Fruit fly (Drosophila melanogaster) whole organism, embryonic: ENCODE results near the gene CG14401.

Source experiments
- ATbp ChIP-seq: fragments of 200-800 bp; sonication (Bioruptor generic); optimal IDR thresholded peaks from 2 replicates; lab custom pipeline; 2017; ENCODE audit warnings: missing biosample characterization, mild to moderate bottlenecking, missing genetic modification characterization, missing genetic modification reagents
- Atf3 ChIP-seq: fragments of 200-800 bp; sonication (Bioruptor generic); optimal IDR thresholded peaks from 3 replicates; lab custom pipeline; 2016; ENCODE audit warnings: missing biosample characterization, missing genetic modification characterization
- BEAF-32 ChIP-seq: fragments of 200-800 bp; sonication (Bioruptor generic); optimal IDR thresholded peaks from 3 replicates; lab custom pipeline; 2017; ENCODE audit warnings: missing biosample characterization, missing genetic modification characterization, mild to moderate bottlenecking, moderate library complexity, missing genetic modification reagents
- CG1024 ChIP-seq: fragments of 200-800 bp; sonication (Bioruptor generic); IDR thresholded peaks from 2 replicates; pipeline ENCODE4 v1.3.6; 2022; ENCODE audit warnings: missing biosample characterization, missing genetic modification characterization
- CG10267 ChIP-seq: fragments of 200-800 bp; sonication (Bioruptor generic); optimal IDR thresholded peaks from 2 replicates; lab custom pipeline; 2018; ENCODE audit warnings: missing biosample characterization, mild to moderate bottlenecking, missing genetic modification characterization, moderate library complexity
- CG10543 ChIP-seq: fragments of 200-800 bp; sonication (Bioruptor generic); optimal IDR thresholded peaks from 3 replicates; lab custom pipeline; 2017; ENCODE audit warnings: missing biosample characterization, mild to moderate bottlenecking, missing genetic modification characterization, moderate library complexity
- CG11560 ChIP-seq: fragments of 200-800 bp; sonication (Bioruptor generic); IDR thresholded peaks from 3 replicates; pipeline ENCODE4 v1.3.6; 2022; ENCODE audit warnings: missing biosample characterization, missing genetic modification characterization
- CG11723 ChIP-seq: fragments of 200-800 bp; sonication (Bioruptor generic); optimal IDR thresholded peaks from 2 replicates; lab custom pipeline; 2017; ENCODE audit warnings: missing biosample characterization, mild to moderate bottlenecking, missing genetic modification characterization
- CG12104 ChIP-seq: fragments of 200-800 bp; sonication (Bioruptor generic); optimal IDR thresholded peaks from 3 replicates; lab custom pipeline; 2016; ENCODE audit warnings: missing biosample characterization, missing genetic modification characterization
- CG13624 ChIP-seq: fragments of 200-800 bp; sonication (Bioruptor generic); optimal IDR thresholded peaks from 2 replicates; lab custom pipeline; 2016; ENCODE audit warnings: missing biosample characterization, missing genetic modification characterization
- CG15011 ChIP-seq: fragments of 200-800 bp; sonication (Bioruptor generic); optimal IDR thresholded peaks from 3 replicates; lab custom pipeline; 2018; ENCODE audit warnings: missing biosample characterization, mild to moderate bottlenecking, missing genetic modification characterization
- CG16779 ChIP-seq: fragments of 200-800 bp; sonication (Bioruptor generic); IDR thresholded peaks from 2 replicates; pipeline ENCODE4 v1.3.6; 2022; ENCODE audit warnings: missing biosample characterization, missing genetic modification characterization
- CG16813 ChIP-seq: fragments of 200-800 bp; sonication (Bioruptor generic); IDR thresholded peaks from 3 replicates; pipeline ENCODE4 v1.3.6; 2022; ENCODE audit warnings: missing biosample characterization, missing genetic modification characterization; ENCODE audit not compliant: partially characterized antibody
- CG17385 ChIP-seq: fragments of 200-800 bp; sonication (Bioruptor generic); optimal IDR thresholded peaks from 3 replicates; lab custom pipeline; 2018; ENCODE audit warnings: missing biosample characterization, mild to moderate bottlenecking, missing genetic modification characterization
- CG1792 ChIP-seq: fragments of 200-800 bp; sonication (Bioruptor generic); optimal IDR thresholded peaks from 2 replicates; lab custom pipeline; 2016; ENCODE audit warnings: missing biosample characterization, missing genetic modification characterization
- CG18262 ChIP-seq: fragments of 200-800 bp; optimal IDR thresholded peaks from 3 replicates; lab custom pipeline; 2019; ENCODE audit warnings: missing biosample characterization, mild to moderate bottlenecking, missing genetic modification characterization, moderate library complexity
- CG33213 ChIP-seq: fragments of 200-800 bp; sonication (Bioruptor generic); optimal IDR thresholded peaks from 3 replicates; lab custom pipeline; 2016; ENCODE audit warnings: missing biosample characterization, missing genetic modification characterization
- CG6683 ChIP-seq: fragments of 200-800 bp; sonication (Bioruptor generic); optimal IDR thresholded peaks from 2 replicates; lab custom pipeline; 2017; ENCODE audit warnings: missing biosample characterization, mild to moderate bottlenecking, missing genetic modification characterization, missing genetic modification reagents
- CG7786 ChIP-seq: fragments of 200-800 bp; sonication (Bioruptor generic); optimal IDR thresholded peaks from 2 replicates; lab custom pipeline; 2016; ENCODE audit warnings: missing biosample characterization, missing genetic modification characterization
- CG7987 ChIP-seq: fragments of 200-800 bp; sonication (Bioruptor generic); optimal IDR thresholded peaks from 2 replicates; lab custom pipeline; 2018; ENCODE audit warnings: missing biosample characterization, mild to moderate bottlenecking, missing genetic modification characterization, moderate library complexity
- CG8944 ChIP-seq: fragments of 200-800 bp; sonication (Bioruptor generic); optimal IDR thresholded peaks from 3 replicates; lab custom pipeline; 2016; ENCODE audit warnings: missing biosample characterization, missing genetic modification characterization
- CG9727 ChIP-seq: fragments of 200-800 bp; sonication (Bioruptor generic); optimal IDR thresholded peaks from 3 replicates; lab custom pipeline; 2017; ENCODE audit warnings: missing biosample characterization, mild to moderate bottlenecking, missing genetic modification characterization
- CG9817 ChIP-seq: fragments of 200-800 bp; sonication (Bioruptor generic); optimal IDR thresholded peaks from 2 replicates; lab custom pipeline; 2018; ENCODE audit warnings: missing biosample characterization, mild to moderate bottlenecking, missing genetic modification characterization, moderate library complexity
- CG9932 ChIP-seq: fragments of 200-800 bp; sonication (Bioruptor generic); IDR thresholded peaks from 2 replicates; pipeline ENCODE4 v1.3.6; 2022; ENCODE audit warnings: missing biosample characterization, missing genetic modification characterization
- Dip2 ChIP-seq: fragments of 200-800 bp; sonication (Bioruptor generic); IDR thresholded peaks from 2 replicates; pipeline ENCODE4 v1.3.6; 2022; ENCODE audit warnings: missing biosample characterization, missing genetic modification characterization
- Fer1 ChIP-seq: fragments of 200-800 bp; sonication (Bioruptor generic); optimal IDR thresholded peaks from 2 replicates; lab custom pipeline; 2017; ENCODE audit warnings: missing biosample characterization, mild to moderate bottlenecking, missing genetic modification characterization
- Gsc ChIP-seq: fragments of 200-800 bp; sonication (Bioruptor generic); IDR thresholded peaks from 2 replicates; pipeline ENCODE4 v1.3.6; 2022; ENCODE audit warnings: missing biosample characterization, missing genetic modification characterization
- Hmx ChIP-seq: fragments of 200-800 bp; sonication (Bioruptor generic); optimal IDR thresholded peaks from 2 replicates; lab custom pipeline; 2016; ENCODE audit warnings: missing biosample characterization, missing genetic modification characterization
- MBD-R2 ChIP-seq: fragments of 200-800 bp; sonication (Bioruptor generic); IDR thresholded peaks from 2 replicates; pipeline ENCODE4 v1.3.6; 2022; ENCODE audit warnings: missing biosample characterization, missing genetic modification characterization
- Nf-YB ChIP-seq: fragments of 200-800 bp; sonication (Bioruptor generic); optimal IDR thresholded peaks from 3 replicates; lab custom pipeline; 2019; ENCODE audit warnings: missing biosample characterization, mild to moderate bottlenecking, missing genetic modification characterization, moderate library complexity
- Nf-YC ChIP-seq: fragments of 200-800 bp; optimal IDR thresholded peaks from 3 replicates; lab custom pipeline; 2019; ENCODE audit warnings: missing biosample characterization, mild to moderate bottlenecking, missing genetic modification characterization, moderate library complexity
- Opbp ChIP-seq: fragments of 200-800 bp; sonication (Bioruptor generic); IDR thresholded peaks from 3 replicates; pipeline ENCODE4 v1.3.6; 2022; ENCODE audit warnings: missing biosample characterization, missing genetic modification characterization; ENCODE audit not compliant: partially characterized antibody
- Spps ChIP-seq: fragments of 200-800 bp; sonication (Bioruptor generic); optimal IDR thresholded peaks from 2 replicates; lab custom pipeline; 2018; ENCODE audit warnings: missing biosample characterization, mild to moderate bottlenecking, missing genetic modification characterization
- Sry-δ ChIP-seq: fragments of 200-800 bp; sonication (Bioruptor generic); optimal IDR thresholded peaks from 2 replicates; lab custom pipeline; 2016; ENCODE audit warnings: missing biosample characterization, missing genetic modification characterization
- amos ChIP-seq: fragments of 200-800 bp; sonication (Bioruptor generic); IDR thresholded peaks from 2 replicates; pipeline ENCODE4 v1.3.6; 2022; ENCODE audit warnings: missing biosample characterization, missing genetic modification characterization; ENCODE audit not compliant: partially characterized antibody
- ara ChIP-seq: fragments of 200-800 bp; sonication (Bioruptor generic); IDR thresholded peaks from 2 replicates; pipeline ENCODE4 v1.3.6; 2022; ENCODE audit warnings: missing biosample characterization, missing genetic modification characterization
- bcd ChIP-seq: fragments of 200-800 bp; sonication (Bioruptor generic); optimal IDR thresholded peaks from 2 replicates; lab custom pipeline; 2017; ENCODE audit warnings: missing biosample characterization, mild to moderate bottlenecking, missing genetic modification characterization
- btn ChIP-seq: fragments of 200-800 bp; sonication (Bioruptor generic); optimal IDR thresholded peaks from 2 replicates; lab custom pipeline; 2016; ENCODE audit warnings: missing biosample characterization, missing genetic modification characterization
- cad ChIP-seq: fragments of >200 bp; optimal IDR thresholded peaks from 2 replicates; lab custom pipeline; 2017; ENCODE audit warnings: missing biosample characterization, missing genetic modification characterization
- cas ChIP-seq: fragments of 200-800 bp; sonication (Bioruptor generic); IDR thresholded peaks from 2 replicates; pipeline ENCODE4 v1.3.6; 2022; ENCODE audit warnings: missing biosample characterization, missing genetic modification characterization
- esg ChIP-seq: fragments of 200-800 bp; sonication (Bioruptor generic); conservative IDR thresholded peaks from 2 replicates; pipeline ENCODE4 v1.3.6; 2022; ENCODE audit warnings: missing biosample characterization, missing genetic modification characterization
- eyg ChIP-seq: fragments of 200-800 bp; sonication (Bioruptor generic); optimal IDR thresholded peaks from 3 replicates; lab custom pipeline; 2016; ENCODE audit warnings: missing biosample characterization, missing genetic modification characterization
- gro ChIP-seq: fragments of 200-800 bp; sonication (Bioruptor generic); optimal IDR thresholded peaks from 2 replicates; lab custom pipeline; 2016; ENCODE audit warnings: missing biosample characterization, missing genetic modification characterization
- lov ChIP-seq, 2 experiments: fragments of 200-800 bp in 1 of 2; fragments of >200 bp in 1 of 2; sonication (Bioruptor generic) in 1 of 2; IDR thresholded peaks in 1 of 2; optimal IDR thresholded peaks in 1 of 2; 2 replicates in 1 of 2; 3 replicates in 1 of 2; pipeline versions ENCODE4 v1.3.6 to Lab custom; 2017 to 2022; ENCODE audit warnings: missing biosample characterization in 1 of 2, missing genetic modification characterization in 1 of 2
- mirr ChIP-seq: fragments of 200-800 bp; sonication (Bioruptor generic); optimal IDR thresholded peaks from 3 replicates; lab custom pipeline; 2018; ENCODE audit warnings: missing biosample characterization, mild to moderate bottlenecking, missing genetic modification characterization
- oc ChIP-seq: fragments of 200-800 bp; sonication (Bioruptor generic); optimal IDR thresholded peaks from 2 replicates; lab custom pipeline; 2018; ENCODE audit warnings: missing biosample characterization, mild to moderate bottlenecking, missing genetic modification characterization, moderate library complexity
- org-1 ChIP-seq: fragments of 200-800 bp; sonication (Bioruptor generic); optimal IDR thresholded peaks from 2 replicates; lab custom pipeline; 2017; ENCODE audit warnings: missing biosample characterization, missing genetic modification characterization
- sqz ChIP-seq: fragments of 200-800 bp; sonication (Bioruptor generic); optimal IDR thresholded peaks from 3 replicates; lab custom pipeline; 2018; ENCODE audit warnings: missing biosample characterization, mild to moderate bottlenecking, missing genetic modification characterization
- stc ChIP-seq: fragments of 200-800 bp; sonication (Bioruptor generic); IDR thresholded peaks from 2 replicates; pipeline ENCODE4 v1.3.6; 2022; ENCODE audit warnings: missing biosample characterization, missing genetic modification characterization
- zfh1 ChIP-seq: fragments of 200-800 bp; sonication (Bioruptor generic); IDR thresholded peaks from 3 replicates; pipeline ENCODE4 v1.3.6; 2022; ENCODE audit warnings: missing biosample characterization, missing genetic modification characterization

The CG14401 gene

dm6 chr2L:20864764-20865265, 4.8 kb upstream of the CG14401 start, which contains the start of gene CG9338 (continued):
- TF ChIP-seq gro (GFP tag; lab: Kevin White, UChicago): peak; percentile 86
- TF ChIP-seq CG11723 (GFP tag; lab: Kevin White, UChicago): peak; percentile 70
- no peak; the same call in 1 of the 2 replicates for TF ChIP-seq amos
- peak; percentile 96 for TF ChIP-seq CG18262
- TF ChIP-seq CG17385 (GFP tag; lab: Kevin White, UChicago): peak; percentile 73
- peak; percentile 17 for TF ChIP-seq Sry-δ (GFP tag; lab: Kevin White, UChicago)
- peak; percentile 75 for TF ChIP-seq CG8944 (GFP tag; lab: Kevin White, UChicago)
- peak; percentile 97 for TF ChIP-seq Fer1 (GFP tag; lab: Kevin White, UChicago)
- peak; percentile 61 for TF ChIP-seq CG1792 (GFP tag; lab: Kevin White, UChicago)
- peak; percentile 91 for TF ChIP-seq bcd (GFP tag; lab: Kevin White, UChicago)
- TF ChIP-seq CG9817 (tag; lab: Kevin White, UChicago): peak; percentile 69
- peak; percentile 95 for TF ChIP-seq sqz
- peak; percentile 61; the same call in 1 of the 2 replicates for TF ChIP-seq cas (GFP tag; lab: Robert Waterston, UW)
- TF ChIP-seq CG16813 (GFP tag; lab: Robert Waterston, UW): no peak
- TF ChIP-seq ATbp (GFP tag; lab: Kevin White, UChicago): peak; percentile 74
- no peak for TF ChIP-seq Dip2
- TF ChIP-seq oc (tag; lab: Kevin White, UChicago): no peak
- peak; percentile 76 for TF ChIP-seq esg
- peak; percentile 82 for TF ChIP-seq CG16779 (GFP tag; lab: Robert Waterston, UW)
- peak; percentile 89 for TF ChIP-seq CG15011 (GFP tag; lab: Kevin White, UChicago)
- TF ChIP-seq Gsc (GFP tag; lab: Robert Waterston, UW): no peak
- peak; percentile 84 for TF ChIP-seq CG7987 (GFP tag; lab: Kevin White, UChicago)
- peak; percentile 57 for TF ChIP-seq Nf-YB (GFP tag; lab: Kevin White, UChicago)
- peak; percentile 93 for TF ChIP-seq ara (GFP tag; lab: Robert Waterston, UW)
- peak; percentile 87 for TF ChIP-seq CG7786 (GFP tag; lab: Kevin White, UChicago)
- TF ChIP-seq CG9932 (GFP tag; lab: Robert Waterston, UW): peak; percentile 76
- peak; percentile 87 for TF ChIP-seq mirr (GFP tag; lab: Kevin White, UChicago)
- TF ChIP-seq cad (GFP tag; lab: Kevin White, UChicago): no peak
- TF ChIP-seq org-1: peak; percentile 82
- peak; percentile 58 for TF ChIP-seq eyg (GFP tag; lab: Kevin White, UChicago)
- TF ChIP-seq CG13624 (GFP tag; lab: Kevin White, UChicago): peak; percentile 86
- peak; percentile 38; the same call in 1 of the 2 replicates for TF ChIP-seq MBD-R2 (GFP tag; lab: Robert Waterston, UW)
- TF ChIP-seq lov (optimal IDR thresholded peaks at IDR 0.05; lab: Kevin White, UChicago): no peak
- peak; percentile 88 for TF ChIP-seq lov (GFP tag; IDR thresholded peaks at IDR 0.05; lab: Robert Waterston, UW)
- TF ChIP-seq BEAF-32 (GFP tag; lab: Kevin White, UChicago): no peak
- TF ChIP-seq btn: peak; percentile 21
- TF ChIP-seq Opbp: no peak
- peak; percentile 85 for TF ChIP-seq Spps (tag; lab: Kevin White, UChicago)
- TF ChIP-seq CG33213 (GFP tag; lab: Kevin White, UChicago): peak; percentile 70
- TF ChIP-seq CG1024: no peak
- TF ChIP-seq CG11560: no peak
- TF ChIP-seq CG6683: peak; percentile 88
- TF ChIP-seq CG10543 (GFP tag; lab: Kevin White, UChicago): peak; percentile 94
- TF ChIP-seq CG12104 (GFP tag; lab: Kevin White, UChicago): peak; percentile 74
- TF ChIP-seq stc (GFP tag; lab: Robert Waterston, UW): peak; percentile 95
- peak; percentile 84 for TF ChIP-seq CG10267 (tag; lab: Kevin White, UChicago)
- peak; percentile 72 for TF ChIP-seq Atf3 (GFP tag; lab: Kevin White, UChicago)
- peak; percentile 60 for TF ChIP-seq Hmx (GFP tag; lab: Kevin White, UChicago)
- TF ChIP-seq Nf-YC (tag; lab: Kevin White, UChicago): peak; percentile 89
- peak; percentile 74 for TF ChIP-seq CG9727
- TF ChIP-seq zfh1 (GFP tag; lab: Robert Waterston, UW): peak; percentile 77
